Worm (Caenorhabditis elegans) whole organism, L2 larva: ENCODE data around the gene F16B4.2.

Experiments used
- ama-1 ChIP-seq: fragments of 150-350 bp; optimal IDR thresholded peaks from 2 replicates; lab custom pipeline; 2018; ENCODE audit warnings: inconsistent platforms
- ceh-16 ChIP-seq: fragments of 150-350 bp; optimal IDR thresholded peaks from 2 replicates; lab custom pipeline; 2014; ENCODE audit warnings: missing biosample characterization, missing genetic modification characterization
- dmd-4 ChIP-seq: sonication (generic microtip); optimal IDR thresholded peaks from 2 replicates; lab custom pipeline; 2017; ENCODE audit warnings: missing biosample characterization, missing genetic modification characterization
- nhr-12 ChIP-seq: fragments of 150-350 bp; optimal IDR thresholded peaks from 2 replicates; lab custom pipeline; 2014; ENCODE audit warnings: missing biosample characterization, missing genetic modification characterization
- nhr-237 ChIP-seq: fragments of 150-350 bp; optimal IDR thresholded peaks from 2 replicates; lab custom pipeline; 2014; ENCODE audit warnings: missing biosample characterization, missing genetic modification characterization
- nhr-77 ChIP-seq: fragments of 150-350 bp; optimal IDR thresholded peaks from 2 replicates; lab custom pipeline; 2014; ENCODE audit warnings: missing biosample characterization, missing genetic modification characterization
- zag-1 ChIP-seq: fragments of 150-350 bp; optimal IDR thresholded peaks from 2 replicates; lab custom pipeline; 2014; ENCODE audit warnings: missing biosample characterization, missing genetic modification characterization

DNA sequence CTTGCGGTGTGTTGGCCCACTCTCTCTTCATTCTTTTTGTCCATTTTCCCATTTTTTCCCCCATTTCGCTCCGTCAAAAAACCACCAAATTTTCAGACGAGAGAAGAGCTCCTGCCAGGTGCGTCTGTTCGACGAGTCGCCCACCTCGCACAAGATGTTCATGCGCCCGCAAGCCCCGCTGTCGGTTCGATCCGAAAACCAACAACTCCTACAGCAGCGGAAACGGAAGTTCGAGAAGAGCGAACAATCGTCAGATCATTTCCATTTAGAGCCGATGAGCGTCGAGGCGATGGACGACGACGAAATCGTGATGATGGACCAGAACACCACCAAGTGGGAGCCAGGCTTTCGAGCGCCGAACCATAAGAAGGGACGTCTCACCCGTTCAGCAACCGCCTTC, 17.6 kb upstream of the F16B4.2 start:
- TF ChIP-seq dmd-4 (tag; lab: Kevin White, UChicago), result no peak
- no peak for TF ChIP-seq nhr-237 (tag; lab: Kevin White, UChicago)
- no peak for TF ChIP-seq ama-1 (lab: Kevin White, UChicago)
- no peak for TF ChIP-seq nhr-77 (tag; lab: Kevin White, UChicago)
- no peak for TF ChIP-seq zag-1 (tag; lab: Kevin White, UChicago)
- TF ChIP-seq nhr-12 (tag; lab: Kevin White, UChicago), result no peak
- no peak for TF ChIP-seq ceh-16
